Worm (Caenorhabditis elegans) whole organism, midembryonic: ENCODE measurements around the gene gfi-1.

ENCODE experiments used
- T22C8.4 ChIP-seq: fragments of 200-800 bp; sonication (Bioruptor generic); IDR thresholded peaks from 2 replicates; pipeline ENCODE4 v1.3.6; 2022; ENCODE audit warnings: missing genetic modification characterization, missing compliant biosample characterization
- cog-1 ChIP-seq: sonication (generic microtip); optimal IDR thresholded peaks from 2 replicates; lab custom pipeline; 2016; ENCODE audit warnings: missing genetic modification characterization, missing compliant biosample characterization
- flt-1 ChIP-seq: fragments of 200-800 bp; sonication (Bioruptor generic); IDR thresholded peaks from 2 replicates; pipeline ENCODE4 v1.3.6; 2022; ENCODE audit warnings: missing genetic modification characterization, missing compliant biosample characterization
- klf-2 ChIP-seq: fragments of 200-800 bp; sonication (Bioruptor generic); conservative IDR thresholded peaks from 2 replicates; pipeline ENCODE4 v1.3.6; 2022; ENCODE audit warnings: missing genetic modification reagents, missing genetic modification characterization, missing compliant biosample characterization
- med-1 ChIP-seq: sonication (generic microtip); optimal IDR thresholded peaks from 2 replicates; lab custom pipeline; 2017; ENCODE audit warnings: missing genetic modification characterization, mild to moderate bottlenecking, missing compliant biosample characterization, antibody characterized with exemption, missing genetic modification reagents; ENCODE audit not compliant: insufficient read depth
- ref-1 ChIP-seq: fragments of 200-800 bp; sonication (Bioruptor generic); conservative IDR thresholded peaks from 2 replicates; pipeline ENCODE4 v1.3.6; 2022; ENCODE audit warnings: missing genetic modification reagents, missing genetic modification characterization, missing compliant biosample characterization
- tab-1 ChIP-seq: fragments of 200-800 bp; sonication (Bioruptor generic); IDR thresholded peaks from 2 replicates; pipeline ENCODE4 v1.3.6; 2022; ENCODE audit warnings: missing genetic modification characterization, missing compliant biosample characterization
- ztf-29 ChIP-seq: fragments of 200-800 bp; sonication (Bioruptor generic); IDR thresholded peaks from 2 replicates; pipeline ENCODE4 v1.3.6; 2022; ENCODE audit warnings: missing genetic modification reagents, missing genetic modification characterization, missing compliant biosample characterization

DNA sequence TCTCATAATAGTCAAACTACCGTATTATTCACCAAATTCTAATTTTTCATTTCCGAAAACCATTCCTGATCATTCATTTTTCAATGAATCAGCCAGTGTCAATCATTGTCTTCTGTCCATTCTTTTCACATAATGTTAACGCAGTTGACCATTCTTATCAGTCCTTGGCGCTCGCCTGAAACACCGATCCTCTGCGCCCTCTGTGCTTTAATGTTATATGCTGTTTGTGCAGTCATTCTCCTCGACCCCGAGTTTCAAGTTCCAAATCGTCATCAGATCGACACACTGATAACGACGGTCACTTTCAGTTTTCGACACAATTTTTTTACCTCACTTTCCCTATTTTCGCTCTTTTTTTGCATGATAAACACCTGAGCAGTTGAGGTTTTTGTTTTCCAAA is 52.8 kb downstream of the gfi-1 start:
- TF ChIP-seq flt-1 (no peak), T22C8.4 (GFP tag; lab: Robert Waterston, UW) (no peak), cog-1 (no peak), tab-1 (GFP tag; lab: Robert Waterston, UW) (no peak), ref-1 (GFP tag; lab: Robert Waterston, UW) (no peak), ztf-29 (GFP tag; lab: Robert Waterston, UW) (no peak), med-1 (GFP tag; lab: Kevin White, UChicago) (no peak), klf-2 (GFP tag; lab: Robert Waterston, UW) (no peak)
